Worm (Caenorhabditis elegans): Measurements from ENCODE around the gene R151.1.

R151.1 gene

DNA sequence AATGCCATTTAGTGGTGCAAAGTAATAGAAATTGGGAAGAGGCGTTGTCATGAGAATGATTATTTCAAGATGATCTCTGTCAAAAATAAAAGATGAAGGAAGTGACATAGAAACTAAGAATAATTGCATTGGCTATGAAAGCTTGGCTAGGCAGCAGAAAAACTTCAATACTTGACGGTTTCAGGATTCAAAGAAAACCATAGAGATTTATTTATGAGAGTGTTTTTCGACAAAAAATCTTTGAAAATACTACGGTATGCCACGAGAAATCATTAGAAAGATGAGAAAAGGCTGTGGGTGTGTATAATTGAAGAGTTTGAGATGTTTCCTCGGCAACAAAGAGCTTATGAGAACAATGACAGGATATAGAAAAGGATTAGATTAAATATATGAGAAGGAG, 30.9 kb upstream of the R151.1 start, which contains the start of gene F37C12.14:
Gene F37C12.14 (minus strand): TSS at position 101 of the 400 bp plus-strand sequence.
- TF ChIP-seq nhr-41 (GFP tag; IDR thresholded peaks at IDR 0.05): no peak
- TF ChIP-seq F10B5.3 (tag; optimal IDR thresholded peaks at IDR 0.05): no peak
- no peak for TF ChIP-seq T20F7.1 (GFP tag; optimal IDR thresholded peaks at IDR 0.05)
- no peak for TF ChIP-seq nhr-111 (GFP tag; optimal IDR thresholded peaks at IDR 0.05)
- no peak for TF ChIP-seq spr-1 (tag; optimal IDR thresholded peaks at IDR 0.05)
- no peak for TF ChIP-seq php-3 (GFP tag; IDR thresholded peaks at IDR 0.05)

DNA sequence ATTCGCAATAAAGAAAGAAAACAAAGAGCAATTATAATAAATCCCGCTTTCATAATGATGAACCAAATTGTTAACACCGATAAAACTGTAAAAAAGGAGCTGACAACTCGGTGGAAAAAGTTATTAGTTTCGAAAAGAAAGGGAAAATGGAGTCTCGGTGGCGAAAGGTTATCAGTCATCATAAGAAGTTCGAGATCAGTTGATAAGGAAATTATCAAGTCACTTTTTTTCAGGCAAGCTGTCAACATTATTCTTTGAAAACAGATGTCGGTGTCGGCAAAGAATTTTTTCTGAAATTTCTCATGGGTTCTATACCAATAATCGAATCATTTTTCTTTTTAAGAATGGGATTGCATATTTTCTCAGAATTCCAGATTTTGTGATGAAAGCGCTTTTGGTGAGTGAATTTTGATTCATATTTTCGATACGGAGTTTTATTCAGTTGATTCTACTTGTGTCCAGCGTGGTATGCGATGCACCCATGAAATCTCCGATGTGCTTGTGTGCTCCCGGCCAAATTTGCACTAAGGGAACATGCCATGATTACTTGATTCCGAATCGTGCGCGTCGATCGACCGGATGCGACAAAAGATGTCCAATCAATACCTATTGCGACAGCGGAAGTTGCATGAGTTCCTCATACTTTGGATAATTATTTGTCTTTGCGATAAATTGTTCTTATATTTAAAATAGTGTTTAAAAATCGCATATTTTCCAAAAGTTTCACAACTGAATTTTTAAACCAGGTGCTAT, 27.9 kb upstream of the R151.1 start, which contains the start of the genes F37C12.21 and F37C12.10:
Gene F37C12.21 (plus strand): TSS at position 58 of the 753 bp plus-strand sequence.
Gene F37C12.10 (minus strand): TSS at position 85 of the 753 bp plus-strand sequence.
- no peak for TF ChIP-seq hif-1 (tag; optimal IDR thresholded peaks at IDR 0.05)
- TF ChIP-seq nhr-77 (tag; optimal IDR thresholded peaks at IDR 0.05): peak; percentile 27
- TF ChIP-seq hlh-30 (tag; optimal IDR thresholded peaks at IDR 0.05; ENCODE audit: insufficient read depth): peak; percentile 13
- peak; percentile 62 for TF ChIP-seq nhr-28 (tag; optimal IDR thresholded peaks at IDR 0.05)
- no peak for TF ChIP-seq lin-1 (GFP tag; IDR thresholded peaks at IDR 0.05)
- peak in 1 of 2 experiments; percentile 23 for TF ChIP-seq lsy-2 (tag; optimal IDR thresholded peaks at IDR 0.05)
- TF ChIP-seq fkh-10 (GFP tag; optimal IDR thresholded peaks at IDR 0.05): no peak
- TF ChIP-seq nhr-237 (tag; optimal IDR thresholded peaks at IDR 0.05): no peak
- peak; percentile 57; the same call in 1 of the 2 replicates for TF ChIP-seq nhr-41 (GFP tag; IDR thresholded peaks at IDR 0.05)
- TF ChIP-seq daf-16 (GFP tag; optimal IDR thresholded peaks at IDR 0.05): no peak
- TF ChIP-seq daf-16 (tag; optimal IDR thresholded peaks at IDR 0.05): peak; percentile 81
- no peak for TF ChIP-seq lin-39 (tag; optimal IDR thresholded peaks at IDR 0.05)
- peak; percentile 50 for TF ChIP-seq dve-1 (tag; optimal IDR thresholded peaks at IDR 0.05; ENCODE audit: insufficient read depth)
- TF ChIP-seq nhr-102 (tag; optimal IDR thresholded peaks at IDR 0.05): peak; percentile 7
- TF ChIP-seq mdl-1 (tag; optimal IDR thresholded peaks at IDR 0.05): no peak
- no peak for TF ChIP-seq madf-5 (GFP tag; IDR thresholded peaks at IDR 0.05)
- TF ChIP-seq dmd-6 (GFP tag; IDR thresholded peaks at IDR 0.05): peak; percentile 43
- TF ChIP-seq ztf-11 (tag; optimal IDR thresholded peaks at IDR 0.05): no peak
- peak; percentile 42 for TF ChIP-seq mes-2 (tag; optimal IDR thresholded peaks at IDR 0.05; ENCODE audit: poor library complexity, severe bottlenecking)
- TF ChIP-seq nhr-25 (tag; optimal IDR thresholded peaks at IDR 0.05; ENCODE audit: borderline replicate concordance, insufficient read depth): no peak
- peak; percentile 67 for TF ChIP-seq hlh-11 (tag; optimal IDR thresholded peaks at IDR 0.05)
- TF ChIP-seq lin-38 (GFP tag; IDR thresholded peaks at IDR 0.05): peak; percentile 41
- TF ChIP-seq aha-1 (tag): no peak
- no peak for TF ChIP-seq zfp-3 (GFP tag; conservative IDR thresholded peaks at IDR 0.05)
- TF ChIP-seq pqm-1 (tag; optimal IDR thresholded peaks at IDR 0.05): peak; percentile 43

DNA sequence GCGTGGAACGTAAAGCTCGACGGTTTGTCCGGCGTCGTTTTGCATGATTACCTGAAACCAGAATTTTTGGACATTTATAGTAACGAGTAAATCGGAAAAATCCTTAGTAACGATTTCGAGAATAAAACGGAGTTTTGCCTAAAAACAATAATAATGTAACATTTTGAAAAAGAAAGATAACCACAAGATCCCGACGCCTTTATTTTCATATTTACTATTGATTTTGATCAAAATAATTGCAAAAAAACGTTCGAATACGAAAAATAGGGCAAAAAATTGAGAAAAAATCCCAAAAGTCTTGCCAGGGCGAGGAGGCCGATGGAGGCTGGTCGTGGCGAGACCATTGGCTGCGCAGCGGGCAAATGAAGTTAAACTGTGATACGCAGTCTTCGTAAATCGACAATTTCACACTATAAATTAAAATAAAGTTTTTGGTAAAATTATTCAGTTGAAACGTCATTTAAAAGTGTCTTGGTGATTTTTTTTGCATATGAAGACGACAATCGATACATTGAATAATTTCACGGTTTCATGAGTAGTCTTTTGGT, 26.7 kb upstream of the R151.1 start, which contains the start of gene rps-21:
Gene rps-21 (minus strand): TSS at position 51 of the 548 bp plus-strand sequence.
- TF ChIP-seq mep-1 (tag; optimal IDR thresholded peaks at IDR 0.05): peak; percentile 82
- no peak for TF ChIP-seq skn-1 (tag; optimal IDR thresholded peaks at IDR 0.05)
- peak; percentile 43; the same call in 1 of the 2 replicates for TF ChIP-seq T26A8.4 (GFP tag; IDR thresholded peaks at IDR 0.05)
- 0 out of 2 replicates have a peak, but pooled peaks have one; percentile 23 for TF ChIP-seq arid-1 (GFP tag; conservative IDR thresholded peaks at IDR 0.05)
- TF ChIP-seq nhr-6 (tag; optimal IDR thresholded peaks at IDR 0.05): peak; percentile 77
- TF ChIP-seq nhr-25 (tag; optimal IDR thresholded peaks at IDR 0.05; ENCODE audit: borderline replicate concordance, insufficient read depth): peak; percentile 49
- TF ChIP-seq unc-130 (GFP tag; optimal IDR thresholded peaks at IDR 0.05): peak; percentile 38
- no peak for TF ChIP-seq F26F4.8 (GFP tag; conservative IDR thresholded peaks at IDR 0.05)
- TF ChIP-seq nhr-28 (tag; optimal IDR thresholded peaks at IDR 0.05): peak; percentile 72
- TF ChIP-seq hmg-1.1 (GFP tag; IDR thresholded peaks at IDR 0.05): peak; percentile 81
- no peak for TF ChIP-seq ceh-28 (tag; optimal IDR thresholded peaks at IDR 0.05)
- TF ChIP-seq ceh-62 (tag; optimal IDR thresholded peaks at IDR 0.05): no peak
- peak; percentile 74 for TF ChIP-seq lin-38 (GFP tag; IDR thresholded peaks at IDR 0.05)
- TF ChIP-seq nhr-48 (tag; optimal IDR thresholded peaks at IDR 0.05): peak; percentile 11
- peak; percentile 82 for TF ChIP-seq dve-1 (tag; optimal IDR thresholded peaks at IDR 0.05; ENCODE audit: insufficient read depth)
- TF ChIP-seq T20F7.1 (GFP tag; optimal IDR thresholded peaks at IDR 0.05): peak; percentile 78
- TF ChIP-seq mes-2 (tag; optimal IDR thresholded peaks at IDR 0.05; ENCODE audit: poor library complexity, severe bottlenecking): peak; percentile 92
- TF ChIP-seq madf-9 (GFP tag; conservative IDR thresholded peaks at IDR 0.05): no peak
- TF ChIP-seq php-3 (GFP tag; IDR thresholded peaks at IDR 0.05): no peak
- no peak for TF ChIP-seq lin-15B (tag; optimal IDR thresholded peaks at IDR 0.05)
- TF ChIP-seq dpl-1 (GFP tag; optimal IDR thresholded peaks at IDR 0.05): peak; percentile 82
- TF ChIP-seq nhr-77 (tag; optimal IDR thresholded peaks at IDR 0.05): peak; percentile 64
- peak; percentile 4 to 28 for TF ChIP-seq mdl-1 (tag; optimal IDR thresholded peaks at IDR 0.05)
